Worm (Caenorhabditis elegans) whole organism, L1 larva: ENCODE data around the gene C50H2.5.

ENCODE experiments used
- C34B4.2 ChIP-seq: sonication (generic microtip); optimal IDR thresholded peaks from 2 replicates; lab custom pipeline; 2017; ENCODE audit warnings: mild to moderate bottlenecking, missing genetic modification characterization, missing compliant biosample characterization
- F16B12.6 ChIP-seq: fragments of 150-350 bp; optimal IDR thresholded peaks from 2 replicates; lab custom pipeline; 2014; ENCODE audit warnings: missing biosample characterization, missing genetic modification characterization
- aha-1 ChIP-seq: fragments of 150-350 bp; optimal IDR thresholded peaks from 2 replicates; lab custom pipeline; 2014; ENCODE audit warnings: missing biosample characterization, missing genetic modification characterization
- aly-2 ChIP-seq: fragments of 150-350 bp; optimal IDR thresholded peaks from 2 replicates; lab custom pipeline; 2014; ENCODE audit warnings: missing biosample characterization, missing genetic modification characterization
- blmp-1 ChIP-seq: fragments of 150-350 bp; optimal IDR thresholded peaks from 2 replicates; lab custom pipeline; 2014; ENCODE audit warnings: missing biosample characterization, missing genetic modification characterization
- ceh-63 ChIP-seq: fragments of 200-800 bp; sonication (Bioruptor generic); optimal IDR thresholded peaks from 2 replicates; lab custom pipeline; 2018; ENCODE audit warnings: mild to moderate bottlenecking, missing genetic modification characterization, missing compliant biosample characterization
- dpl-1 ChIP-seq, 3 experiments: fragments of 150-350 bp in 2 of 3; sonication (generic microtip) in 1 of 3; optimal IDR thresholded peaks; 2 replicates each; lab custom pipeline; 2014 to 2017; ENCODE audit warnings: missing biosample characterization in 3 of 3, missing genetic modification characterization in 3 of 3, missing genetic modification reagents in 3 of 3
- efl-1 ChIP-seq, 4 experiments: fragments of 150-350 bp; optimal IDR thresholded peaks in 3 of 4; peaks in 1 of 4; 1 replicate in 1 of 4; 2 replicates in 3 of 4; lab custom pipeline; 2014; ENCODE audit warnings: missing biosample characterization in 2 of 4, missing genetic modification characterization in 2 of 4, missing genetic modification reagents in 2 of 4
- egl-13 ChIP-seq: sonication (generic microtip); optimal IDR thresholded peaks from 2 replicates; lab custom pipeline; 2016; ENCODE audit warnings: missing genotype, missing genetic modification reagents, missing genetic modification characterization, missing compliant biosample characterization
- egl-27 ChIP-seq, 2 experiments: fragments of 150-350 bp in 1 of 2; sonication (generic microtip); optimal IDR thresholded peaks; 3 replicates each; lab custom pipeline; 2017 to 2018; ENCODE audit warnings: missing biosample characterization in 2 of 2, missing genetic modification characterization in 2 of 2, missing genetic modification reagents in 2 of 2
- elt-3 ChIP-seq, 6 experiments: fragments of 150-350 bp in 1 of 6; sonication (generic microtip); optimal IDR thresholded peaks; 2 replicates each; lab custom pipeline; 2017 to 2018; ENCODE audit warnings: missing biosample characterization in 6 of 6, missing genetic modification characterization in 6 of 6, inconsistent platforms in 1 of 6
- fkh-10 ChIP-seq: sonication (generic microtip); optimal IDR thresholded peaks from 2 replicates; lab custom pipeline; 2017; ENCODE audit warnings: missing biosample characterization, missing genetic modification reagents, missing genetic modification characterization
- fkh-8 ChIP-seq: sonication (generic microtip); optimal IDR thresholded peaks from 2 replicates; lab custom pipeline; 2016; ENCODE audit warnings: mild to moderate bottlenecking, missing genetic modification characterization, missing compliant biosample characterization
- grh-1 ChIP-seq: fragments of 200-800 bp; sonication (Bioruptor generic); IDR thresholded peaks from 2 replicates; pipeline ENCODE4 v1.3.6; 2022; ENCODE audit warnings: missing genetic modification reagents, missing genetic modification characterization, missing compliant biosample characterization
- lin-15B ChIP-seq: fragments of 150-350 bp; sonication (generic microtip); optimal IDR thresholded peaks from 3 replicates; lab custom pipeline; 2014; ENCODE audit warnings: missing biosample characterization, missing genetic modification characterization
- lin-35 ChIP-seq, 2 experiments: fragments of 150-350 bp; optimal IDR thresholded peaks; 2 replicates each; lab custom pipeline; 2014; ENCODE audit warnings: missing biosample characterization in 2 of 2, missing genetic modification characterization in 2 of 2, missing genetic modification reagents in 2 of 2
- lin-39 ChIP-seq: fragments of 150-350 bp; optimal IDR thresholded peaks from 2 replicates; lab custom pipeline; 2014; ENCODE audit warnings: missing biosample characterization, missing genetic modification reagents, missing genetic modification characterization
- mab-9 ChIP-seq: fragments of 200-800 bp; sonication (Bioruptor generic); IDR thresholded peaks from 2 replicates; pipeline ENCODE4 v1.3.6; 2022; ENCODE audit warnings: missing genetic modification reagents, missing genetic modification characterization, missing compliant biosample characterization
- mep-1 ChIP-seq: fragments of 150-350 bp; optimal IDR thresholded peaks from 2 replicates; lab custom pipeline; 2014; ENCODE audit warnings: missing biosample characterization, missing genetic modification characterization
- nhr-11 ChIP-seq: fragments of 150-350 bp; optimal IDR thresholded peaks from 2 replicates; lab custom pipeline; 2014; ENCODE audit warnings: missing biosample characterization, missing genetic modification characterization
- nhr-12 ChIP-seq: sonication (generic microtip); optimal IDR thresholded peaks from 2 replicates; lab custom pipeline; 2017; ENCODE audit warnings: missing biosample characterization, missing genetic modification characterization
- nhr-20 ChIP-seq: sonication (generic microtip); optimal IDR thresholded peaks from 2 replicates; lab custom pipeline; 2016; ENCODE audit warnings: mild to moderate bottlenecking, missing genetic modification characterization, missing compliant biosample characterization
- nhr-237 ChIP-seq: fragments of 150-350 bp; optimal IDR thresholded peaks from 2 replicates; lab custom pipeline; 2014; ENCODE audit warnings: missing biosample characterization, missing genetic modification characterization
- nhr-71 ChIP-seq: sonication (generic microtip); optimal IDR thresholded peaks from 2 replicates; lab custom pipeline; 2016; ENCODE audit warnings: mild to moderate bottlenecking, missing genetic modification characterization, moderate library complexity, missing compliant biosample characterization
- nhr-77 ChIP-seq: fragments of 150-350 bp; optimal IDR thresholded peaks from 2 replicates; lab custom pipeline; 2014; ENCODE audit warnings: missing biosample characterization, missing genetic modification characterization
- nhr-85 ChIP-seq: sonication (generic microtip); peaks from one replicate; lab custom pipeline; 2016; ENCODE audit warnings: missing genetic modification characterization, inconsistent platforms, missing compliant biosample characterization
- nhr-90 ChIP-seq: sonication (generic microtip); optimal IDR thresholded peaks from 2 replicates; lab custom pipeline; 2016; ENCODE audit warnings: mild to moderate bottlenecking, missing genetic modification characterization, missing compliant biosample characterization; ENCODE audit not compliant: poor library complexity
- pax-3 ChIP-seq: fragments of 200-800 bp; sonication (Bioruptor generic); optimal IDR thresholded peaks from 2 replicates; lab custom pipeline; 2018; ENCODE audit warnings: mild to moderate bottlenecking, missing genetic modification characterization, moderate library complexity, missing compliant biosample characterization
- pqm-1 ChIP-seq: sonication (generic microtip); optimal IDR thresholded peaks from 3 replicates; lab custom pipeline; 2017; ENCODE audit warnings: missing biosample characterization, missing genetic modification characterization
- rnt-1 ChIP-seq: sonication (generic microtip); optimal IDR thresholded peaks from 2 replicates; lab custom pipeline; 2016; ENCODE audit warnings: mild to moderate bottlenecking, missing genetic modification characterization, moderate library complexity, missing compliant biosample characterization
- snu-23 ChIP-seq: sonication (generic microtip); optimal IDR thresholded peaks from 2 replicates; lab custom pipeline; 2016; ENCODE audit warnings: missing genetic modification characterization, missing compliant biosample characterization
- sptf-1 ChIP-seq: fragments of 150-350 bp; optimal IDR thresholded peaks from 2 replicates; lab custom pipeline; 2014; ENCODE audit warnings: missing biosample characterization, missing genetic modification characterization
- tlp-1 ChIP-seq: fragments of 150-350 bp; optimal IDR thresholded peaks from 2 replicates; lab custom pipeline; 2014; ENCODE audit warnings: missing biosample characterization, missing genetic modification characterization
- unc-30 ChIP-seq: sonication (generic microtip); optimal IDR thresholded peaks from 2 replicates; lab custom pipeline; 2017; ENCODE audit warnings: missing biosample characterization, missing genetic modification characterization
- unc-98 ChIP-seq: fragments of 200-800 bp; sonication (Bioruptor generic); IDR thresholded peaks from 2 replicates; pipeline ENCODE4 v1.3.6; 2022; ENCODE audit warnings: missing genetic modification characterization, missing compliant biosample characterization
- xbp-1 ChIP-seq: sonication (generic microtip); optimal IDR thresholded peaks from 2 replicates; lab custom pipeline; 2016; ENCODE audit warnings: missing genetic modification characterization, missing compliant biosample characterization
- zag-1 ChIP-seq: fragments of 150-350 bp; optimal IDR thresholded peaks from 2 replicates; lab custom pipeline; 2014; ENCODE audit warnings: missing biosample characterization, missing genetic modification characterization
- ztf-11 ChIP-seq, 2 experiments: sonication (generic microtip); optimal IDR thresholded peaks; 2 replicates each; lab custom pipeline; 2016 to 2017; ENCODE audit warnings: missing genetic modification characterization in 2 of 2, missing biosample characterization in 1 of 2, missing compliant biosample characterization in 1 of 2

C50H2.5 gene

DNA sequence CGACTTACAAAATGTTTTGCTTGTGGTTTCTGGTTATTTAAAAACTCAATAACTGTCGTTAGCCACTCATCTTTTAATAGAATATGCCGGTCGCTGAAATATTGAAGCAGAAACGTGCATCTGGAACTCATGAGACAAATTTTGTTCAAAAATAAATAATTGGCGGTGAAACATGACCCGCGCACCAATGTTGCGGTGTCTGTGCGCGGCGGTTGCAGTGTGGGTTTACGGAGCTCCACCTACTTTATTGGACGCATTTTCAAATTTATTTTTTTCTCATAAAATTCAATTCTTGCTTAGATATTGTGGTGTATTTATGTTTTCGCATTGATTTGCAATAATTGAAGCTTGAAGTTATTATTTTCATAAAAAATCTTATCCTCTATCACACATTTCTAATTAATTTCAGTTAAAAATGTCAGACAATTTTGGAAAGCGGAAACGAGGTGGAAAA lies 12.1 kb downstream of the C50H2.5 start, which contains the start of the genes rmh-2 and suds-3 (continued):
- TF ChIP-seq nhr-90 (tag; lab: Kevin White, UChicago) (peak; percentile 7), rnt-1 (tag; lab: Kevin White, UChicago) (peak; percentile 69), aly-2 (tag; lab: Kevin White, UChicago) (no peak), nhr-11 (tag; lab: Kevin White, UChicago) (no peak), elt-3 (tag; optimal IDR thresholded peaks at IDR 0.05; lab: Kevin White, UChicago) (no peak), C34B4.2 (no peak), tlp-1 (tag; lab: Kevin White, UChicago) (no peak), xbp-1 (tag; lab: Kevin White, UChicago) (peak; percentile 26), nhr-71 (tag; lab: Kevin White, UChicago) (peak; percentile 50), fkh-10 (GFP tag; lab: Kevin White, UChicago) (no peak), lin-15B (tag; lab: Kevin White, UChicago) (peak; percentile 39), zag-1 (tag; lab: Kevin White, UChicago) (no peak), unc-98 (GFP tag; lab: Robert Waterston, UW) (no peak), pax-3 (no peak), nhr-85 (tag; lab: Kevin White, UChicago) (no peak), blmp-1 (tag; lab: Kevin White, UChicago) (peak; percentile 1), efl-1 (optimal IDR thresholded peaks at IDR 0.05; lab: Kevin White, UChicago) (peak; percentile 60 to 85), efl-1 (GFP tag; optimal IDR thresholded peaks at IDR 0.05 in 1 of 2; lab: Kevin White, UChicago) (peak; percentile 78 to 98), sptf-1 (tag; lab: Kevin White, UChicago) (no peak), snu-23 (GFP tag; lab: Kevin White, UChicago) (no peak), nhr-20 (tag; lab: Kevin White, UChicago) (peak; percentile 31), egl-27 (tag; optimal IDR thresholded peaks at IDR 0.05; lab: Kevin White, UChicago) (no peak)

DNA sequence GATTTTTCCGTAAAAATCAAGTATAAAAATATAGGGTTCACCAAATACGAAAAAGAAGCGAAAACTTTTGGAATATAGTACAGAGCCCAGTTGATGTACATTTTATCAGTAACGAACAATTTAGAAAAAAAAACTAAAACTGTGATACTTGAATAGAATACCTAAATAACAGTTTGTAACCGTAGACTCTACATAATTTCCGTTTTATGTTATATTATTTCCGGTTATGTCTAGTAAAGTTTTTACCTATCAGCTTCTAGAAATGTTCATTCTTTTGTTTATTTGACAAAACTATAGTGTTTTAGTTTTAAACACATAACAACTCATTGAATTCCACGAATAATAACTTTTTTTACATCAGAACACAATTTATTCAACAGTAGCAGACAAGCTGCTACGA lies 18.9 kb downstream of the C50H2.5 start, which contains the start of gene srj-33:
srj-33 (minus strand) TSS at position 101 of the 400 bp plus-strand sequence.
- no peak for TF ChIP-seq snu-23 (GFP tag; lab: Kevin White, UChicago)
- no peak for TF ChIP-seq nhr-12
- TF ChIP-seq aly-2 (tag; lab: Kevin White, UChicago): no peak
- no peak for TF ChIP-seq egl-27 (tag; optimal IDR thresholded peaks at IDR 0.05; lab: Kevin White, UChicago)
- no peak for TF ChIP-seq aha-1 (tag; lab: Kevin White, UChicago)
- TF ChIP-seq ztf-11 (tag; optimal IDR thresholded peaks at IDR 0.05; lab: Kevin White, UChicago): no peak
- TF ChIP-seq nhr-90 (tag; lab: Kevin White, UChicago): no peak
- no peak for TF ChIP-seq mep-1 (tag; lab: Kevin White, UChicago)
- no peak for TF ChIP-seq nhr-77 (tag; lab: Kevin White, UChicago)
- TF ChIP-seq mab-9 (GFP tag; lab: Robert Waterston, UW): no peak
- no peak for TF ChIP-seq dpl-1 (GFP tag; optimal IDR thresholded peaks at IDR 0.05; lab: Kevin White, UChicago)
- no peak for TF ChIP-seq F16B12.6 (tag; lab: Kevin White, UChicago)
- no peak for TF ChIP-seq unc-30 (tag; lab: Kevin White, UChicago)
- TF ChIP-seq grh-1 (GFP tag; lab: Robert Waterston, UW): no peak

DNA sequence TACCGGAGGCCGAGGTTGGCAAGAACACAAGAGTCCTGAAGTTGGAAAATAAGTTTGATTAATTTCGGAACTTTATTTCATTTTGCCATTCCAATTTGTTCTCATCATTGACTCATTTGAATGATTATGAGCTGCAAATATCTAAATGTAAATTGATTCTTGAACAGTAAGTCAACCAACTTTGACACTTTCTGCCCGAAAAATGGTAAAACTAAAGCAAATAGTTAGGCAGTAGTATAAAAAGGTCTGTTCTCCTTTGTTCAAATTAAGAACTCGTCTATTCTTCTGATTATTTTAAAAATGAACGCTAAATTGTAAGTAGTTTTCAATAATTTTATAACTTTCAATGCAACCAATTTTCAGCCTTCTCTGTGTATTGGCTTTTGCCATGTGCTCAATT lies 24.5 kb downstream of the C50H2.5 start, which contains the start of gene fipr-12:
fipr-12 (plus strand) TSS at position 301 of the 400 bp plus-strand sequence.
- TF ChIP-seq nhr-237: no peak
- TF ChIP-seq egl-13: no peak
- no peak for TF ChIP-seq mep-1 (tag; lab: Kevin White, UChicago)

DNA sequence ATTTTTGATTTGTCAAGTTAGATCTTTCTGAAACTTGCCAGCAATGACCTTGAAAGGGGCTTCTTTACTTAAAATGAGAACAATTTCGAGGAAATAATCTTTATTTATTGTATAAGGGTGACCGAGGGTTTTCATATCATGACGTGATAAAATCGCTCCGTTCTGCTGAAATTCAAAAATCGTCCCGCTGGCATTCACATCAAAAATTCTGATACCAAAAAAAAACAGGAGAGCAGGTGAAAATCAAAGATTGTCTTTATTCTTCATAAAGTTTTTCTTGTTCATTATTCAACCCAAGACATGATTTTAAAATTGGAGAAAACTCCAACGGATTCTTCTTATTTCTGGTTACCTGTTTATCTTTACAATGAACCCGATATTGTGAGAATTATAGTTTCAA lies 25.6 kb downstream of the C50H2.5 start, which contains the start of gene sre-28:
sre-28 (plus strand) TSS at position 301 of the 400 bp plus-strand sequence.
- TF ChIP-seq snu-23 (GFP tag; lab: Kevin White, UChicago): no peak
- TF ChIP-seq fkh-8: no peak
- TF ChIP-seq rnt-1 (tag; lab: Kevin White, UChicago): no peak
- no peak for TF ChIP-seq ceh-63 (GFP tag; lab: Kevin White, UChicago)
- TF ChIP-seq lin-35 (GFP tag; optimal IDR thresholded peaks at IDR 0.05; lab: Kevin White, UChicago): no peak
- no peak for TF ChIP-seq lin-39 (tag; lab: Kevin White, UChicago)
- TF ChIP-seq pqm-1 (tag; lab: Kevin White, UChicago): no peak
- TF ChIP-seq elt-3 (tag; optimal IDR thresholded peaks at IDR 0.05; lab: Kevin White, UChicago): no peak
- no peak for TF ChIP-seq mep-1 (tag; lab: Kevin White, UChicago)
